Fruit fly (Drosophila melanogaster) whole organism, embryonic: ENCODE data around the gene P5CDh1.

Experiments
- BtbVII ChIP-seq: fragments of 200-800 bp; sonication (Bioruptor generic); optimal IDR thresholded peaks from 3 replicates; lab custom pipeline; 2017; ENCODE audit warnings: missing biosample characterization, mild to moderate bottlenecking, missing genetic modification characterization
- CG10147 ChIP-seq: fragments of 200-800 bp; sonication (Bioruptor generic); optimal IDR thresholded peaks from 2 replicates; lab custom pipeline; 2019; ENCODE audit warnings: missing biosample characterization, mild to moderate bottlenecking, missing genetic modification characterization, moderate library complexity
- CG11504 ChIP-seq: fragments of 200-800 bp; sonication (Bioruptor generic); optimal IDR thresholded peaks from 3 replicates; lab custom pipeline; 2019; ENCODE audit warnings: missing biosample characterization, mild to moderate bottlenecking, missing genetic modification characterization, moderate library complexity
- CG12155 ChIP-seq: fragments of 200-800 bp; sonication (Bioruptor generic); optimal IDR thresholded peaks from 3 replicates; lab custom pipeline; 2016; ENCODE audit warnings: missing biosample characterization, missing genetic modification characterization
- CG15011 ChIP-seq: fragments of 200-800 bp; sonication (Bioruptor generic); optimal IDR thresholded peaks from 3 replicates; lab custom pipeline; 2018; ENCODE audit warnings: missing biosample characterization, mild to moderate bottlenecking, missing genetic modification characterization
- CG16863 ChIP-seq: fragments of 200-800 bp; sonication (Bioruptor generic); optimal IDR thresholded peaks from 3 replicates; lab custom pipeline; 2016; ENCODE audit warnings: missing biosample characterization, missing genetic modification characterization
- CG1792 ChIP-seq: fragments of 200-800 bp; sonication (Bioruptor generic); optimal IDR thresholded peaks from 2 replicates; lab custom pipeline; 2016; ENCODE audit warnings: missing biosample characterization, missing genetic modification characterization
- CG34224 ChIP-seq: fragments of 200-800 bp; sonication (Bioruptor generic); IDR thresholded peaks from 3 replicates; pipeline ENCODE4 v1.3.6; 2022; ENCODE audit warnings: missing biosample characterization, missing genetic modification characterization; ENCODE audit not compliant: partially characterized antibody
- CG6272 ChIP-seq: fragments of 200-800 bp; sonication (Bioruptor generic); IDR thresholded peaks from 2 replicates; pipeline ENCODE4 v1.3.6; 2022; ENCODE audit warnings: missing biosample characterization, missing genetic modification characterization
- CG6689 ChIP-seq: fragments of 200-800 bp; sonication (Bioruptor generic); IDR thresholded peaks from 2 replicates; pipeline ENCODE4 v1.3.6; 2022; ENCODE audit warnings: missing biosample characterization, missing genetic modification characterization
- CG6854 ChIP-seq: fragments of 200-800 bp; sonication (Bioruptor generic); optimal IDR thresholded peaks from 3 replicates; lab custom pipeline; 2017; ENCODE audit warnings: missing biosample characterization, mild to moderate bottlenecking, missing genetic modification characterization
- CG7271 ChIP-seq: fragments of 200-800 bp; sonication (Bioruptor generic); optimal IDR thresholded peaks from 2 replicates; lab custom pipeline; 2018; ENCODE audit warnings: missing biosample characterization, mild to moderate bottlenecking, missing genetic modification characterization, moderate library complexity
- CG7357 ChIP-seq: fragments of 200-800 bp; sonication (Bioruptor generic); IDR thresholded peaks from 3 replicates; pipeline ENCODE4 v1.3.6; 2022; ENCODE audit warnings: missing biosample characterization, missing genetic modification characterization
- CG7963 ChIP-seq: fragments of 200-800 bp; sonication (Bioruptor generic); IDR thresholded peaks from 3 replicates; pipeline ENCODE4 v1.3.6; 2022; ENCODE audit warnings: missing biosample characterization, missing genetic modification characterization; ENCODE audit not compliant: partially characterized antibody
- CG8089 ChIP-seq: fragments of 200-800 bp; sonication (Bioruptor generic); optimal IDR thresholded peaks from 3 replicates; lab custom pipeline; 2016; ENCODE audit warnings: missing biosample characterization, missing genetic modification characterization
- CG9727 ChIP-seq: fragments of 200-800 bp; sonication (Bioruptor generic); optimal IDR thresholded peaks from 3 replicates; lab custom pipeline; 2017; ENCODE audit warnings: missing biosample characterization, mild to moderate bottlenecking, missing genetic modification characterization
- CG9797 ChIP-seq: fragments of 200-800 bp; sonication (Bioruptor generic); optimal IDR thresholded peaks from 3 replicates; lab custom pipeline; 2018; ENCODE audit warnings: missing biosample characterization, mild to moderate bottlenecking, missing genetic modification characterization
- Dip3 ChIP-seq: fragments of 200-800 bp; sonication (Bioruptor generic); optimal IDR thresholded peaks from 3 replicates; lab custom pipeline; 2016; ENCODE audit warnings: missing biosample characterization, missing genetic modification characterization
- Doc3 ChIP-seq: fragments of 200-800 bp; sonication (Bioruptor generic); IDR thresholded peaks from 3 replicates; pipeline ENCODE4 v1.3.6; 2022; ENCODE audit warnings: missing biosample characterization, missing genetic modification characterization; ENCODE audit not compliant: partially characterized antibody
- Ets65A ChIP-seq: fragments of 200-800 bp; sonication (Bioruptor generic); peaks from one replicate; lab custom pipeline; 2016; ENCODE audit warnings: missing biosample characterization, missing genetic modification characterization
- Fer1 ChIP-seq: fragments of 200-800 bp; sonication (Bioruptor generic); optimal IDR thresholded peaks from 2 replicates; lab custom pipeline; 2017; ENCODE audit warnings: missing biosample characterization, mild to moderate bottlenecking, missing genetic modification characterization
- Hmr ChIP-seq: fragments of 200-800 bp; sonication (Bioruptor generic); optimal IDR thresholded peaks from 3 replicates; lab custom pipeline; 2017; ENCODE audit warnings: mild to moderate bottlenecking, missing biosample characterization, missing genetic modification reagents, missing genetic modification characterization
- Lpt ChIP-seq: fragments of >200 bp; optimal IDR thresholded peaks from 2 replicates; lab custom pipeline; 2018; ENCODE audit warnings: missing biosample characterization, missing genetic modification characterization
- Mrtf ChIP-seq: fragments of 200-800 bp; sonication (Bioruptor generic); IDR thresholded peaks from 3 replicates; pipeline ENCODE4 v1.3.6; 2022; ENCODE audit warnings: missing biosample characterization, missing genetic modification characterization
- Ptx1 ChIP-seq: fragments of 200-800 bp; sonication (Bioruptor generic); IDR thresholded peaks from 2 replicates; pipeline ENCODE4 v1.3.6; 2022; ENCODE audit warnings: missing biosample characterization, missing genetic modification characterization
- Rfx ChIP-seq: fragments of 200-800 bp; sonication (Bioruptor generic); IDR thresholded peaks from 2 replicates; pipeline ENCODE4 v1.3.6; 2022; ENCODE audit warnings: missing biosample characterization, missing genetic modification characterization
- abd-A ChIP-seq: fragments of 200-800 bp; sonication (Bioruptor generic); optimal IDR thresholded peaks from 3 replicates; lab custom pipeline; 2019; ENCODE audit warnings: missing biosample characterization, mild to moderate bottlenecking, missing genetic modification characterization, moderate library complexity
- aop ChIP-seq: fragments of 200-800 bp; sonication (Bioruptor generic); IDR thresholded peaks from 2 replicates; pipeline ENCODE4 v1.3.6; 2022; ENCODE audit warnings: missing biosample characterization, missing genetic modification characterization
- ara ChIP-seq: fragments of 200-800 bp; sonication (Bioruptor generic); IDR thresholded peaks from 2 replicates; pipeline ENCODE4 v1.3.6; 2022; ENCODE audit warnings: missing biosample characterization, missing genetic modification characterization
- ase ChIP-seq: fragments of 200-800 bp; sonication (Bioruptor generic); IDR thresholded peaks from 3 replicates; pipeline ENCODE4 v1.3.6; 2022; ENCODE audit warnings: missing biosample characterization, missing genetic modification characterization
- az2 ChIP-seq: fragments of 200-800 bp; sonication (Bioruptor generic); optimal IDR thresholded peaks from 3 replicates; lab custom pipeline; 2016; ENCODE audit warnings: missing biosample characterization, missing genetic modification characterization
- bcd ChIP-seq: fragments of 200-800 bp; sonication (Bioruptor generic); optimal IDR thresholded peaks from 2 replicates; lab custom pipeline; 2017; ENCODE audit warnings: missing biosample characterization, mild to moderate bottlenecking, missing genetic modification characterization
- crc ChIP-seq: fragments of 200-800 bp; sonication (Bioruptor generic); optimal IDR thresholded peaks from 2 replicates; lab custom pipeline; 2016; ENCODE audit warnings: missing biosample characterization, missing genetic modification characterization
- da ChIP-seq: fragments of 200-800 bp; sonication (Bioruptor generic); optimal IDR thresholded peaks from 2 replicates; lab custom pipeline; 2016; ENCODE audit warnings: missing biosample characterization, missing genetic modification characterization
- dysf ChIP-seq: fragments of 200-800 bp; sonication (Bioruptor generic); IDR thresholded peaks from 3 replicates; pipeline ENCODE4 v1.3.6; 2022; ENCODE audit warnings: missing biosample characterization, missing genetic modification characterization
- ind ChIP-seq: fragments of 200-800 bp; sonication (Bioruptor generic); optimal IDR thresholded peaks from 3 replicates; lab custom pipeline; 2016; ENCODE audit warnings: missing biosample characterization, missing genetic modification characterization
- klu ChIP-seq: fragments of 200-800 bp; sonication (Bioruptor generic); IDR thresholded peaks from 2 replicates; pipeline ENCODE4 v1.3.6; 2022; ENCODE audit warnings: missing biosample characterization, missing genetic modification characterization
- kni ChIP-seq: fragments of 200-800 bp; sonication (Bioruptor generic); optimal IDR thresholded peaks from 3 replicates; lab custom pipeline; 2017; ENCODE audit warnings: mild to moderate bottlenecking, missing biosample characterization, missing genetic modification reagents, missing genetic modification characterization
- lola ChIP-seq, 3 experiments: fragments of >200 bp in 2 of 3; fragments of 200-800 bp in 1 of 3; sonication (Bioruptor generic) in 1 of 3; optimal IDR thresholded peaks; 2 replicates each; lab custom pipeline; 2017 to 2019; ENCODE audit warnings: missing biosample characterization in 3 of 3, missing genetic modification characterization in 3 of 3, mild to moderate bottlenecking in 1 of 3, moderate library complexity in 1 of 3
- nmo ChIP-seq: fragments of 200-800 bp; sonication (Bioruptor generic); optimal IDR thresholded peaks from 2 replicates; lab custom pipeline; 2018; ENCODE audit warnings: missing biosample characterization, mild to moderate bottlenecking, missing genetic modification characterization, moderate library complexity
- prd ChIP-seq, 3 experiments: fragments of >200 bp in 2 of 3; fragments of 200-800 bp in 1 of 3; sonication (Bioruptor generic) in 1 of 3; optimal IDR thresholded peaks in 2 of 3; IDR thresholded peaks in 1 of 3; 2 replicates in 2 of 3; 3 replicates in 1 of 3; pipeline versions ENCODE4 v1.3.6 to Lab custom; 2017 to 2022; ENCODE audit warnings: missing biosample characterization in 1 of 3, missing genetic modification characterization in 1 of 3
- sens-2 ChIP-seq: fragments of 200-800 bp; sonication (Bioruptor generic); IDR thresholded peaks from 2 replicates; pipeline ENCODE4 v1.3.6; 2022; ENCODE audit warnings: missing biosample characterization, missing genetic modification characterization
- shn ChIP-seq: fragments of 200-800 bp; sonication (Bioruptor generic); optimal IDR thresholded peaks from 3 replicates; lab custom pipeline; 2016; ENCODE audit warnings: missing biosample characterization, missing genetic modification characterization
- slbo ChIP-seq: fragments of 200-800 bp; sonication (Bioruptor generic); IDR thresholded peaks from 2 replicates; pipeline ENCODE4 v1.3.6; 2022; ENCODE audit warnings: missing biosample characterization, missing genetic modification characterization
- sna ChIP-seq: fragments of 200-800 bp; sonication (Bioruptor generic); IDR thresholded peaks from 2 replicates; pipeline ENCODE4 v1.3.6; 2022; ENCODE audit warnings: missing biosample characterization, missing genetic modification characterization; ENCODE audit not compliant: partially characterized antibody
- stc ChIP-seq: fragments of 200-800 bp; sonication (Bioruptor generic); IDR thresholded peaks from 2 replicates; pipeline ENCODE4 v1.3.6; 2022; ENCODE audit warnings: missing biosample characterization, missing genetic modification characterization
- tin ChIP-seq: fragments of 200-800 bp; sonication (Bioruptor generic); optimal IDR thresholded peaks from 3 replicates; lab custom pipeline; 2016; ENCODE audit warnings: missing biosample characterization, missing genetic modification characterization
- zen ChIP-seq: fragments of 200-800 bp; sonication (Bioruptor generic); optimal IDR thresholded peaks from 3 replicates; lab custom pipeline; 2018; ENCODE audit warnings: missing biosample characterization, mild to moderate bottlenecking, missing genetic modification characterization, moderate library complexity
- zfh2 ChIP-seq: fragments of 200-800 bp; sonication (Bioruptor generic); optimal IDR thresholded peaks from 2 replicates; lab custom pipeline; 2016; ENCODE audit warnings: missing biosample characterization, missing genetic modification characterization

P5CDh1 gene

DNA sequence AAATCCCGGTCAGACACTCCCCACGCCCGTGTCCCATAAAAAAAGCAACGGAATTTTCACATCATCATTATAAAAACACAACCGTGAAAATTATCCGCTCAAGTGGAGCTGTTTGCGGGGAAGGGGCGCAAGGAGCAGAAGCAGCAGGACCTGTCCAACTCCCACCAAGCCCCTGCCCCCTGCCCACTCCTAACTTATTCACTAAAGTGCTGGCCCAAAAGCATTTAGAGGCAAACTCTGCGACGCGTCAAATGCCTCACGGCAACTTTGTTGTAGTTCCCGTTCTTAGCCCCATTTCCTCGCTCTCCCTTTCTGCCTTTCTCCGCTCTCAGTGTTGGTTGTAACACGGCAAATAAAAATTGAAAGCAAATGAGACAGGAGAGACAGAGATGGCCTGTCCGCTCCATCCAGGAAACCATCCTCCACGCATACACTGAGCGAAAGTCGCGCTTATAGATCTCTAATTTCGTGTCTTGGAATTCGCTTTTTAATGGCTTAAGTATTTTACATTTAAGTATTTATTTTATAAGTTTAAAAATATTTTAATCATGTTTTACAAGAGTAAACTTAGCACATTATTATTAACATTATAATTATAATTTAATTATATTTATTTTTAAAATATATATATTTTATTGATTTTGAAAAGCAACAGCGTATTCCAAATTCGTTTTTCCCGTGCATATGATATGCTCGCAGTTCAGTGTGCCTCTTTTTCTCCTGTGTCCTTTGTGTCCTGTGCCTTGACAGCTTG, 18.3 kb upstream of the P5CDh1 start (continued):
- TF ChIP-seq dysf: peak; percentile 48; the same call in 1 of the 3 replicates
- TF ChIP-seq sens-2 (GFP tag; lab: Robert Waterston, UW): no peak
- TF ChIP-seq CG16863 (GFP tag; lab: Kevin White, UChicago): no peak
- TF ChIP-seq CG7357 (GFP tag; lab: Robert Waterston, UW): no peak
- no peak for TF ChIP-seq nmo (GFP tag; lab: Kevin White, UChicago)
- no peak for TF ChIP-seq CG9797 (GFP tag; lab: Kevin White, UChicago)
- no peak for TF ChIP-seq CG12155
- TF ChIP-seq ind: peak; percentile 16
- TF ChIP-seq CG7963: no peak
- TF ChIP-seq lola (GFP tag; optimal IDR thresholded peaks at IDR 0.05; lab: Kevin White, UChicago): no peak
- peak; percentile 30 for TF ChIP-seq bcd
- 0 out of 2 replicates have a peak, but pooled peaks have one; percentile 4 for TF ChIP-seq Rfx (GFP tag; lab: Robert Waterston, UW)
- TF ChIP-seq ara (GFP tag; lab: Robert Waterston, UW): no peak
- no peak for TF ChIP-seq Dip3 (GFP tag; lab: Kevin White, UChicago)
- TF ChIP-seq klu: no peak; the same call in 1 of the 2 replicates
- peak; percentile 80 for TF ChIP-seq abd-A (tag; lab: Kevin White, UChicago)
- TF ChIP-seq prd (optimal IDR thresholded peaks at IDR 0.05; lab: Kevin White, UChicago): no peak
- no peak for TF ChIP-seq prd (GFP tag; IDR thresholded peaks at IDR 0.05; lab: Robert Waterston, UW)
- TF ChIP-seq Hmr: peak; percentile 64
- no peak for TF ChIP-seq da (GFP tag; lab: Kevin White, UChicago)
- 0 out of 2 replicates have a peak, but pooled peaks have one; percentile 27 for TF ChIP-seq Ptx1
- no peak for TF ChIP-seq ase (GFP tag; lab: Robert Waterston, UW)
- no peak for TF ChIP-seq CG6689 (GFP tag; lab: Robert Waterston, UW)
- no peak for TF ChIP-seq Mrtf (GFP tag; lab: Robert Waterston, UW)
- no peak for TF ChIP-seq az2 (GFP tag; lab: Kevin White, UChicago)
- no peak for TF ChIP-seq sna (GFP tag; lab: Robert Waterston, UW)
- no peak for TF ChIP-seq Ets65A (GFP tag; lab: Kevin White, UChicago)
- TF ChIP-seq BtbVII: peak; percentile 51
- TF ChIP-seq zen (tag; lab: Kevin White, UChicago): no peak
- TF ChIP-seq zfh2 (GFP tag; lab: Kevin White, UChicago): no peak
- no peak for TF ChIP-seq crc (GFP tag; lab: Kevin White, UChicago)
- TF ChIP-seq shn (GFP tag; lab: Kevin White, UChicago): no peak
- TF ChIP-seq CG8089 (GFP tag; lab: Kevin White, UChicago): no peak
- no peak for TF ChIP-seq aop (GFP tag; lab: Robert Waterston, UW)
- peak; percentile 3 for TF ChIP-seq tin (GFP tag; lab: Kevin White, UChicago)
- TF ChIP-seq CG15011 (GFP tag; lab: Kevin White, UChicago): no peak
- TF ChIP-seq CG9727: peak; percentile 55
- TF ChIP-seq Doc3 (GFP tag; lab: Robert Waterston, UW): no peak
- peak; percentile 57 for TF ChIP-seq CG10147 (GFP tag; lab: Kevin White, UChicago)
- no peak for TF ChIP-seq CG6272
- no peak for TF ChIP-seq CG1792 (GFP tag; lab: Kevin White, UChicago)
- no peak for TF ChIP-seq stc
- TF ChIP-seq CG11504 (tag; lab: Kevin White, UChicago): peak; percentile 75
- TF ChIP-seq CG34224 (GFP tag; lab: Robert Waterston, UW): no peak
- TF ChIP-seq Lpt (GFP tag; lab: Kevin White, UChicago): no peak
- TF ChIP-seq slbo (GFP tag; lab: Robert Waterston, UW): peak; percentile 43; the same call in 1 of the 2 replicates
- TF ChIP-seq CG6854 (GFP tag; lab: Kevin White, UChicago): peak; percentile 9
- no peak for TF ChIP-seq kni (GFP tag; lab: Kevin White, UChicago)
- TF ChIP-seq CG7271 (tag; lab: Kevin White, UChicago): no peak
- peak; percentile 34 for TF ChIP-seq Fer1
